Fruit fly (Drosophila melanogaster) whole organism, embryonic: ENCODE data around the gene scpr-B.
A peak's percentile ranks its signal among the peaks of the same experiment; 100 is the strongest.

Experiments used
- CG10431 ChIP-seq: fragments of 200-800 bp; sonication (Bioruptor generic); optimal IDR thresholded peaks from 3 replicates; lab custom pipeline; 2018; ENCODE audit warnings: missing biosample characterization, mild to moderate bottlenecking, missing genetic modification characterization
- CG11560 ChIP-seq: fragments of 200-800 bp; sonication (Bioruptor generic); IDR thresholded peaks from 3 replicates; pipeline ENCODE4 v1.3.6; 2022; ENCODE audit warnings: missing biosample characterization, missing genetic modification characterization
- CG12071 ChIP-seq: fragments of 200-800 bp; sonication (Bioruptor generic); optimal IDR thresholded peaks from 3 replicates; lab custom pipeline; 2018; ENCODE audit warnings: missing biosample characterization, mild to moderate bottlenecking, missing genetic modification characterization
- CG12769 ChIP-seq: fragments of 200-800 bp; sonication (Bioruptor generic); optimal IDR thresholded peaks from 2 replicates; lab custom pipeline; 2019; ENCODE audit warnings: missing biosample characterization, mild to moderate bottlenecking, missing genetic modification characterization, moderate library complexity
- CG13123 ChIP-seq: fragments of 200-800 bp; sonication (Bioruptor generic); optimal IDR thresholded peaks from 2 replicates; lab custom pipeline; 2016; ENCODE audit warnings: missing biosample characterization, missing genetic modification characterization
- CG13424 ChIP-seq: fragments of 200-800 bp; sonication (Bioruptor generic); optimal IDR thresholded peaks from 2 replicates; lab custom pipeline; 2019; ENCODE audit warnings: missing biosample characterization, mild to moderate bottlenecking, missing genetic modification characterization, moderate library complexity
- CG15514 ChIP-seq: fragments of 200-800 bp; sonication (Bioruptor generic); optimal IDR thresholded peaks from 3 replicates; lab custom pipeline; 2017; ENCODE audit warnings: missing biosample characterization, missing genetic modification characterization, mild to moderate bottlenecking, moderate library complexity, missing genetic modification reagents
- CG18011 ChIP-seq: fragments of 200-800 bp; sonication (Bioruptor generic); optimal IDR thresholded peaks from 2 replicates; lab custom pipeline; 2017; ENCODE audit warnings: missing biosample characterization, missing genetic modification characterization, mild to moderate bottlenecking, moderate library complexity, missing genotype
- CG30403 ChIP-seq: fragments of 200-800 bp; sonication (Bioruptor generic); optimal IDR thresholded peaks from 3 replicates; lab custom pipeline; 2016; ENCODE audit warnings: missing biosample characterization, missing genetic modification characterization
- CG31224 ChIP-seq: fragments of 200-800 bp; sonication (Bioruptor generic); IDR thresholded peaks from 2 replicates; pipeline ENCODE4 v1.3.6; 2022; ENCODE audit warnings: missing biosample characterization, missing genetic modification characterization
- CG32532 ChIP-seq: fragments of 200-800 bp; sonication (Bioruptor generic); IDR thresholded peaks from 2 replicates; pipeline ENCODE4 v1.3.6; 2022; ENCODE audit warnings: missing biosample characterization, missing genetic modification characterization
- CG34376 ChIP-seq: fragments of 200-800 bp; sonication (Bioruptor generic); optimal IDR thresholded peaks from 2 replicates; lab custom pipeline; 2018; ENCODE audit warnings: missing biosample characterization, mild to moderate bottlenecking, missing genetic modification characterization
- CG4730 ChIP-seq: fragments of 200-800 bp; sonication (Bioruptor generic); IDR thresholded peaks from 2 replicates; pipeline ENCODE4 v1.3.6; 2022; ENCODE audit warnings: missing biosample characterization, missing genetic modification characterization
- CG7357 ChIP-seq: fragments of 200-800 bp; sonication (Bioruptor generic); IDR thresholded peaks from 3 replicates; pipeline ENCODE4 v1.3.6; 2022; ENCODE audit warnings: missing biosample characterization, missing genetic modification characterization
- CG9797 ChIP-seq: fragments of 200-800 bp; sonication (Bioruptor generic); optimal IDR thresholded peaks from 3 replicates; lab custom pipeline; 2018; ENCODE audit warnings: missing biosample characterization, mild to moderate bottlenecking, missing genetic modification characterization
- CHES-1-like ChIP-seq: fragments of 200-800 bp; sonication (Bioruptor generic); optimal IDR thresholded peaks from 2 replicates; lab custom pipeline; 2016; ENCODE audit warnings: missing biosample characterization, missing genetic modification characterization
- Chrac-16 ChIP-seq: fragments of 200-800 bp; sonication (Bioruptor generic); optimal IDR thresholded peaks from 3 replicates; lab custom pipeline; 2016; ENCODE audit warnings: missing biosample characterization, missing genetic modification characterization
- D19B ChIP-seq: fragments of 200-800 bp; sonication (Bioruptor generic); optimal IDR thresholded peaks from 2 replicates; lab custom pipeline; 2017; ENCODE audit warnings: missing biosample characterization, mild to moderate bottlenecking, missing genetic modification characterization
- Deaf1 ChIP-seq: fragments of 200-800 bp; optimal IDR thresholded peaks from 3 replicates; lab custom pipeline; 2019; ENCODE audit warnings: missing biosample characterization, mild to moderate bottlenecking, missing genetic modification characterization, moderate library complexity
- E2f2 ChIP-seq: fragments of 200-800 bp; sonication (Bioruptor generic); IDR thresholded peaks from 2 replicates; pipeline ENCODE4 v1.3.6; 2022; ENCODE audit warnings: missing biosample characterization, missing genetic modification characterization
- ERR ChIP-seq: fragments of 200-800 bp; sonication (Bioruptor generic); optimal IDR thresholded peaks from 2 replicates; lab custom pipeline; 2016; ENCODE audit warnings: missing biosample characterization, missing genetic modification characterization
- Eip74EF ChIP-seq, 2 experiments: fragments of 200-800 bp in 1 of 2; fragments of >200 bp in 1 of 2; sonication (Bioruptor generic) in 1 of 2; optimal IDR thresholded peaks; 2 replicates each; lab custom pipeline; 2017 to 2019; ENCODE audit warnings: missing biosample characterization in 2 of 2, missing genetic modification characterization in 2 of 2, mild to moderate bottlenecking in 1 of 2, moderate library complexity in 1 of 2
- Ets97D ChIP-seq: fragments of 200-800 bp; sonication (Bioruptor generic); optimal IDR thresholded peaks from 3 replicates; lab custom pipeline; 2016; ENCODE audit warnings: missing biosample characterization, missing genetic modification characterization
- Fer3 ChIP-seq: fragments of 200-800 bp; sonication (Bioruptor generic); optimal IDR thresholded peaks from 2 replicates; lab custom pipeline; 2018; ENCODE audit warnings: missing biosample characterization, mild to moderate bottlenecking, missing genetic modification characterization, moderate library complexity
- GATAe ChIP-seq: fragments of 200-800 bp; sonication (Bioruptor generic); conservative IDR thresholded peaks from 2 replicates; pipeline ENCODE4 v1.3.6; 2022; ENCODE audit warnings: missing biosample characterization, missing genetic modification characterization
- H2.0 ChIP-seq: fragments of 200-800 bp; sonication (Bioruptor generic); IDR thresholded peaks from 2 replicates; pipeline ENCODE4 v1.3.6; 2022; ENCODE audit warnings: missing biosample characterization, missing genetic modification characterization
- HLH54F ChIP-seq: fragments of 200-800 bp; sonication (Bioruptor generic); optimal IDR thresholded peaks from 3 replicates; lab custom pipeline; 2016; ENCODE audit warnings: missing biosample characterization, missing genetic modification characterization
- HLHmδ ChIP-seq: fragments of 200-800 bp; sonication (Bioruptor generic); optimal IDR thresholded peaks from 2 replicates; lab custom pipeline; 2018; ENCODE audit warnings: missing biosample characterization, mild to moderate bottlenecking, missing genetic modification characterization, moderate library complexity
- Hand ChIP-seq: fragments of 200-800 bp; sonication (Bioruptor generic); optimal IDR thresholded peaks from 2 replicates; lab custom pipeline; 2017; ENCODE audit warnings: mild to moderate bottlenecking, missing biosample characterization, missing genetic modification reagents, missing genetic modification characterization
- Hey ChIP-seq: fragments of 200-800 bp; sonication (Bioruptor generic); optimal IDR thresholded peaks from 3 replicates; lab custom pipeline; 2018; ENCODE audit warnings: missing biosample characterization, mild to moderate bottlenecking, missing genetic modification characterization
- Hr39 ChIP-seq: fragments of >200 bp; optimal IDR thresholded peaks from 2 replicates; lab custom pipeline; 2017
- Lhr ChIP-seq: fragments of 200-800 bp; sonication (Bioruptor generic); optimal IDR thresholded peaks from 3 replicates; lab custom pipeline; 2017; ENCODE audit warnings: mild to moderate bottlenecking, missing biosample characterization, missing genetic modification reagents, missing genetic modification characterization
- Myb ChIP-seq: fragments of 200-800 bp; sonication (Bioruptor generic); optimal IDR thresholded peaks from 2 replicates; lab custom pipeline; 2016; ENCODE audit warnings: missing biosample characterization, missing genetic modification characterization
- Opbp ChIP-seq: fragments of 200-800 bp; sonication (Bioruptor generic); IDR thresholded peaks from 3 replicates; pipeline ENCODE4 v1.3.6; 2022; ENCODE audit warnings: missing biosample characterization, missing genetic modification characterization; ENCODE audit not compliant: partially characterized antibody
- Six4 ChIP-seq: fragments of 200-800 bp; sonication (Bioruptor generic); optimal IDR thresholded peaks from 2 replicates; lab custom pipeline; 2016; ENCODE audit warnings: missing biosample characterization, missing genetic modification characterization
- Usf ChIP-seq: fragments of 200-800 bp; sonication (Bioruptor generic); optimal IDR thresholded peaks from 2 replicates; lab custom pipeline; 2017; ENCODE audit warnings: missing genotype, missing biosample characterization, missing genetic modification characterization
- al ChIP-seq: fragments of 200-800 bp; sonication (Bioruptor generic); IDR thresholded peaks from 2 replicates; pipeline ENCODE4 v1.3.6; 2022; ENCODE audit warnings: missing biosample characterization, missing genetic modification characterization
- bab2 ChIP-seq: fragments of 200-800 bp; sonication (Bioruptor generic); optimal IDR thresholded peaks from 2 replicates; lab custom pipeline; 2016; ENCODE audit warnings: missing biosample characterization, missing genetic modification characterization
- br ChIP-seq: fragments of >200 bp; optimal IDR thresholded peaks from 2 replicates; lab custom pipeline; 2017
- cg ChIP-seq: fragments of 200-800 bp; sonication (Bioruptor generic); optimal IDR thresholded peaks from 3 replicates; lab custom pipeline; 2019; ENCODE audit warnings: missing biosample characterization, mild to moderate bottlenecking, missing genetic modification characterization, moderate library complexity
- corto ChIP-seq: fragments of 200-800 bp; sonication (Bioruptor generic); optimal IDR thresholded peaks from 2 replicates; lab custom pipeline; 2016; ENCODE audit warnings: missing biosample characterization, mild to moderate bottlenecking, missing genetic modification characterization, moderate library complexity
- dan ChIP-seq: fragments of 200-800 bp; sonication (Bioruptor generic); IDR thresholded peaks from 2 replicates; pipeline ENCODE4 v1.3.6; 2022; ENCODE audit warnings: missing biosample characterization, missing genetic modification characterization
- disco-r ChIP-seq: fragments of 200-800 bp; sonication (Bioruptor generic); optimal IDR thresholded peaks from 2 replicates; lab custom pipeline; 2016; ENCODE audit warnings: missing biosample characterization, missing genetic modification characterization
- fd3F ChIP-seq: fragments of 200-800 bp; sonication (Bioruptor generic); optimal IDR thresholded peaks from 2 replicates; lab custom pipeline; 2018; ENCODE audit warnings: missing biosample characterization, mild to moderate bottlenecking, missing genetic modification characterization, moderate library complexity
- kah ChIP-seq: fragments of 200-800 bp; sonication (Bioruptor generic); optimal IDR thresholded peaks from 2 replicates; lab custom pipeline; 2018; ENCODE audit warnings: missing biosample characterization, mild to moderate bottlenecking, missing genetic modification characterization
- oc ChIP-seq: fragments of 200-800 bp; sonication (Bioruptor generic); optimal IDR thresholded peaks from 2 replicates; lab custom pipeline; 2018; ENCODE audit warnings: missing biosample characterization, mild to moderate bottlenecking, missing genetic modification characterization, moderate library complexity
- org-1 ChIP-seq: fragments of 200-800 bp; sonication (Bioruptor generic); optimal IDR thresholded peaks from 2 replicates; lab custom pipeline; 2017; ENCODE audit warnings: missing biosample characterization, missing genetic modification characterization
- otp ChIP-seq: fragments of 200-800 bp; sonication (Bioruptor generic); IDR thresholded peaks from 3 replicates; pipeline ENCODE4, ENCODE4 v1.3.6; 2022; ENCODE audit warnings: missing biosample characterization, missing genetic modification characterization
- row ChIP-seq: fragments of 200-800 bp; sonication (Bioruptor generic); IDR thresholded peaks from 3 replicates; pipeline ENCODE4 v1.3.6; 2022; ENCODE audit warnings: missing biosample characterization, missing genetic modification characterization
- tap ChIP-seq: fragments of 200-800 bp; optimal IDR thresholded peaks from 3 replicates; lab custom pipeline; 2019; ENCODE audit warnings: missing biosample characterization, mild to moderate bottlenecking, missing genetic modification characterization, moderate library complexity
- yki ChIP-seq: fragments of >200 bp; optimal IDR thresholded peaks from 3 replicates; lab custom pipeline; 2018
- z ChIP-seq: fragments of 200-800 bp; sonication (Bioruptor generic); IDR thresholded peaks from 3 replicates; pipeline ENCODE4 v1.3.6; 2022; ENCODE audit warnings: missing biosample characterization, missing genetic modification characterization

Gene scpr-B

DNA sequence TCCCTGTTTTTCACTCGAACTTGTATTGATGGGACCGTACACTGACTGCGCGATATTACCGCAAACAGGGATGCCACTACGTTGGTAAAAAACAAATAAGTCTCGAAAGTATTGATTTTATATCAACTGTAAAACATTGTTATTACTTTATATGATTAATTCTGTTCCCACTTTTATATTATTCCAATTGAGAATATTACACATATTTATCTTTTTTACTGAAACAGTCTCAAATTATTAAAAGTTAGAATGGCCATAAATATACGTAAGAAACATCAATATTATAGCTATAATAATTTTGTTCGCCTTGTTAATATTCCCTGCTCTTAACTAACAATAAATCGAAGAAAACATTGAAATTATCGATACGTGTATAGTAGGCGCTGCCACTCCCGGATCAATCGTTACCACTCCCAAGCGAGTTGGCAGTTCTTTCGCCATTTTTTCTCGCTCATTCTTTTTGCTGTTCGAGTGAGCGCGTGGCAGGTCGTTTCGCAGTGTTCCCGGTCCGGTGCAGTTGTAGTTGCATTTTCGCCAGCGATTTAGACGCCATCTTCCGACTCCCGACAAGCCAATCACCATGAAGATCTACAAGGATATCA is 30.9 kb downstream of the scpr-B start, which contains the start of the genes SdhC and Tctp (continued):
- TF ChIP-seq al: no peak
- peak; percentile 40 for TF ChIP-seq CG13123 (GFP tag; lab: Kevin White, UChicago)
- peak; percentile 51 for TF ChIP-seq HLHmδ (GFP tag; lab: Kevin White, UChicago)
- no peak for TF ChIP-seq corto
- peak; percentile 66 for TF ChIP-seq CG12769
- TF ChIP-seq Ets97D: peak; percentile 87
- TF ChIP-seq Hr39: no peak
- TF ChIP-seq H2.0 (GFP tag; lab: Robert Waterston, UW): no peak
- no peak for TF ChIP-seq dan (GFP tag; lab: Robert Waterston, UW)
- TF ChIP-seq CG18011 (GFP tag; lab: Kevin White, UChicago): no peak
- peak; percentile 60 for TF ChIP-seq CG15514 (GFP tag; lab: Kevin White, UChicago)
- no peak for TF ChIP-seq otp
- peak; percentile 10 for TF ChIP-seq CHES-1-like (GFP tag; lab: Kevin White, UChicago)
- TF ChIP-seq CG11560: no peak
- peak in 1 of 2 experiments; percentile 35 for TF ChIP-seq Eip74EF (GFP tag; optimal IDR thresholded peaks at IDR 0.05; lab: Kevin White, UChicago)
- peak; percentile 9 for TF ChIP-seq CG10431
- no peak for TF ChIP-seq CG4730 (GFP tag; lab: Robert Waterston, UW)
- peak; percentile 38 for TF ChIP-seq Six4 (GFP tag; lab: Kevin White, UChicago)
- peak; percentile 54 for TF ChIP-seq CG34376 (GFP tag; lab: Kevin White, UChicago)
- TF ChIP-seq oc (tag; lab: Kevin White, UChicago): no peak
- peak; percentile 13 for TF ChIP-seq kah (GFP tag; lab: Kevin White, UChicago)
- no peak for TF ChIP-seq Deaf1
- no peak for TF ChIP-seq br (lab: Kevin White, UChicago)
- TF ChIP-seq Myb (GFP tag; lab: Kevin White, UChicago): no peak
- peak; percentile 58 for TF ChIP-seq Lhr (GFP tag; lab: Kevin White, UChicago)
- TF ChIP-seq GATAe (GFP tag; lab: Robert Waterston, UW): no peak
- no peak for TF ChIP-seq Hey (tag; lab: Kevin White, UChicago)
- peak; percentile 72 for TF ChIP-seq row (GFP tag; lab: Robert Waterston, UW)
- TF ChIP-seq CG12071: no peak
- TF ChIP-seq HLH54F (GFP tag; lab: Kevin White, UChicago): peak; percentile 39
- TF ChIP-seq ERR (GFP tag; lab: Kevin White, UChicago): no peak
- peak; percentile 57 for TF ChIP-seq CG32532
- no peak for TF ChIP-seq z (GFP tag; lab: Robert Waterston, UW)
- no peak for TF ChIP-seq cg (GFP tag; lab: Kevin White, UChicago)
- no peak for TF ChIP-seq CG7357 (GFP tag; lab: Robert Waterston, UW)
- no peak for TF ChIP-seq Usf (GFP tag; lab: Kevin White, UChicago)
- TF ChIP-seq disco-r (GFP tag; lab: Kevin White, UChicago): no peak
- TF ChIP-seq org-1: no peak
- no peak for TF ChIP-seq fd3F (GFP tag; lab: Kevin White, UChicago)
- TF ChIP-seq Hand (GFP tag; lab: Kevin White, UChicago): no peak
- TF ChIP-seq bab2 (GFP tag; lab: Kevin White, UChicago): peak; percentile 18
- TF ChIP-seq D19B: peak; percentile 15
- no peak for TF ChIP-seq CG31224 (GFP tag; lab: Robert Waterston, UW)
- peak; percentile 27 for TF ChIP-seq Chrac-16 (GFP tag; lab: Kevin White, UChicago)
- TF ChIP-seq CG13424 (tag; lab: Kevin White, UChicago): peak; percentile 60
- no peak for TF ChIP-seq tap
- TF ChIP-seq E2f2 (GFP tag; lab: Robert Waterston, UW): 0 out of 2 replicates have a peak, but pooled peaks have one; percentile 18
- TF ChIP-seq Fer3 (tag; lab: Kevin White, UChicago): peak; percentile 40
- TF ChIP-seq yki: no peak
- TF ChIP-seq CG9797 (GFP tag; lab: Kevin White, UChicago): peak; percentile 67
- no peak for TF ChIP-seq Opbp (GFP tag; lab: Robert Waterston, UW)
- TF ChIP-seq CG30403 (GFP tag; lab: Kevin White, UChicago): peak; percentile 76
